Worm (Caenorhabditis elegans) whole organism, L2 larva: ENCODE data around the gene math-23.

Experiments used
- F13H6.1 ChIP-seq: sonication (generic microtip); optimal IDR thresholded peaks from 2 replicates; lab custom pipeline; 2016; ENCODE audit warnings: missing genetic modification characterization, missing compliant biosample characterization
- R02D3.7 ChIP-seq: fragments of 150-350 bp; optimal IDR thresholded peaks from 2 replicates; lab custom pipeline; 2014; ENCODE audit warnings: missing biosample characterization, missing genetic modification characterization
- ZK546.5 ChIP-seq: sonication (generic microtip); optimal IDR thresholded peaks from 2 replicates; lab custom pipeline; 2017; ENCODE audit warnings: missing biosample characterization, missing genetic modification characterization
- ceh-82 ChIP-seq: fragments of 150-350 bp; optimal IDR thresholded peaks from 2 replicates; lab custom pipeline; 2014; ENCODE audit warnings: missing biosample characterization, missing genetic modification characterization
- lin-13 ChIP-seq: fragments of 150-350 bp; optimal IDR thresholded peaks from 2 replicates; lab custom pipeline; 2014; ENCODE audit warnings: missing biosample characterization, missing genetic modification reagents, missing genetic modification characterization
- nhr-129 ChIP-seq: fragments of 150-350 bp; optimal IDR thresholded peaks from 2 replicates; lab custom pipeline; 2014; ENCODE audit warnings: missing biosample characterization, missing genetic modification characterization
- nhr-21 ChIP-seq: fragments of 150-350 bp; optimal IDR thresholded peaks from 2 replicates; lab custom pipeline; 2014; ENCODE audit warnings: missing biosample characterization, missing genetic modification characterization
- nhr-237 ChIP-seq: fragments of 150-350 bp; optimal IDR thresholded peaks from 2 replicates; lab custom pipeline; 2014; ENCODE audit warnings: missing biosample characterization, missing genetic modification characterization
- nhr-77 ChIP-seq: fragments of 150-350 bp; optimal IDR thresholded peaks from 2 replicates; lab custom pipeline; 2014; ENCODE audit warnings: missing biosample characterization, missing genetic modification characterization
- snpc-4 ChIP-seq: fragments of 150-350 bp; optimal IDR thresholded peaks from 2 replicates; lab custom pipeline; 2014; ENCODE audit warnings: missing biosample characterization, missing genetic modification characterization
- unc-39 ChIP-seq: fragments of 150-350 bp; optimal IDR thresholded peaks from 2 replicates; lab custom pipeline; 2014; ENCODE audit warnings: missing biosample characterization, missing genetic modification characterization
- zag-1 ChIP-seq: fragments of 150-350 bp; optimal IDR thresholded peaks from 2 replicates; lab custom pipeline; 2014; ENCODE audit warnings: missing biosample characterization, missing genetic modification characterization

- TF ChIP-seq nhr-77 (tag; lab: Kevin White, UChicago) (no peak), ceh-82 (tag; lab: Kevin White, UChicago) (no peak), nhr-129 (tag; lab: Kevin White, UChicago) (no peak), ZK546.5 (no peak), lin-13 (GFP tag; lab: Kevin White, UChicago) (no peak), snpc-4 (no peak), zag-1 (tag; lab: Kevin White, UChicago) (no peak), nhr-237 (tag; lab: Kevin White, UChicago) (no peak), unc-39 (tag; lab: Kevin White, UChicago) (no peak), nhr-21 (tag; lab: Kevin White, UChicago) (no peak), R02D3.7 (tag; lab: Kevin White, UChicago) (no peak), F13H6.1 (no peak)
These were observed 36.2 kb upstream of the math-23 start, which contains the start of gene math-15 for ce11 chrII:1865683-1866431.
